Worm (Caenorhabditis elegans): Measurements from ENCODE around the gene K02E7.12.

K02E7.12 gene

DNA sequence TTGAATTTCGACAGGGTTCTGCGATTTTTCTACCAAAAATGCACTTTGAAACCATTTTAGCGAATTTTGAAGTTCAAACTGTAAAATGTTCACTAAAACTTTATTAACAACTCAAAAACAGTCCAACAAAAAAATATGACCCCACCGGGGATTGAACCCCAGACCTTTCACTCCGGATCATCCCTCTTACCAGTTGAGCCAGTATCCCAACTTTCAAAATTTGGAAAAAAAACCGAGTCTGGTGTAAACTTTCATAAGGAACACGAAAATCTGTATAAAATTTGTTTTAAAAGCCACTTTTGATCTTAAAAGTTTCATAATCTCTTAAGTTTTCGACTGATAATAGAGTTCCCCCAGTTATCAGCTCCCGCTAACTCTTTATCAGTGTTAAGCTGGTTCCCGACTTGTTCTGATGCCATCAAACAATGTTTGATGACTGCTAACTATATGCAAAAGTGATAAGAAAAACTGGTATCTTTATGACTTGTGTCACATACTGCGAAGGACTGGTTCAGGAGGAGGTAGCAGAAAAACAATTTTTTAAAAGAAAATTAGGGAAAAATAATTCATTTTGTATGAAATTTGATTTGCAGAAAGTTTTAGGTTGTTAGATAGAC is 32.6 kb downstream of the K02E7.12 start:
- TF ChIP-seq ceh-43 (GFP tag; optimal IDR thresholded peaks at IDR 0.05) (no peak), sptf-1 (tag; optimal IDR thresholded peaks at IDR 0.05) (no peak), elt-3 (tag; optimal IDR thresholded peaks at IDR 0.05) (no peak), lin-13 (tag; optimal IDR thresholded peaks at IDR 0.05) (no peak), lin-32 (GFP tag; optimal IDR thresholded peaks at IDR 0.05) (no peak), blmp-1 (tag; optimal IDR thresholded peaks at IDR 0.05) (no peak), unc-62 (GFP tag; optimal IDR thresholded peaks at IDR 0.05) (no peak), sem-2 (GFP tag; optimal IDR thresholded peaks at IDR 0.05) (no peak), ceh-83 (GFP tag; optimal IDR thresholded peaks at IDR 0.05) (no peak)

DNA sequence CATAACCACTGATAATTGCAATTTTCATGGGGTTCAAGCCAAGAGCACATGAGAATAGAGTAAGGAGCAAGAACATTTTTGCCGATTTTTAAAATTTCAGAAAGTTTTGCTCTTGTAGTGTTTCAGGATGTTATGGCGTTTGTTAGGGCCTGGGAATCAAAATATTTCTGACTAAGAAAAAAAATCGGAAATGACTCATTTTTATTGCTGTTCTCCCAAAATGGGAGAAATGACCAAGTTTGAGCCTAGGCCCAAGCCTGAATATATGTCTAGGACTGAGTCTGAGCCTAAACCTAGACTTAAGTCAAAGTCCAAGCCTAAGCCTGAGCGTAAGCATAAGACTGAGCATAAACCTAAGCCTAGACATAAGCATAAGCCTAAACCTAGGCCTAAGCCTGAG is 33.4 kb downstream of the K02E7.12 start, which contains the start of gene T13B5.9:
TSS of gene T13B5.9 (minus strand) at position 101 of the 400 bp plus-strand sequence.
- TF ChIP-seq ham-2 (GFP tag; optimal IDR thresholded peaks at IDR 0.05) (no peak), sptf-1 (tag; optimal IDR thresholded peaks at IDR 0.05) (no peak), lsy-2 (tag; optimal IDR thresholded peaks at IDR 0.05) (no peak), ceh-83 (GFP tag; optimal IDR thresholded peaks at IDR 0.05) (no peak), unc-39 (tag; optimal IDR thresholded peaks at IDR 0.05) (no peak), mls-2 (tag; optimal IDR thresholded peaks at IDR 0.05) (no peak), unc-120 (tag; optimal IDR thresholded peaks at IDR 0.05; ENCODE audit: poor library complexity, severe bottlenecking) (no peak), hlh-1 (tag; optimal IDR thresholded peaks at IDR 0.05) (no peak), nhr-12 (tag; optimal IDR thresholded peaks at IDR 0.05) (no peak), cnd-1 (tag; optimal IDR thresholded peaks at IDR 0.05) (no peak), snpc-4 (tag; optimal IDR thresholded peaks at IDR 0.05) (no peak), nhr-76 (tag; optimal IDR thresholded peaks at IDR 0.05) (no peak)

DNA sequence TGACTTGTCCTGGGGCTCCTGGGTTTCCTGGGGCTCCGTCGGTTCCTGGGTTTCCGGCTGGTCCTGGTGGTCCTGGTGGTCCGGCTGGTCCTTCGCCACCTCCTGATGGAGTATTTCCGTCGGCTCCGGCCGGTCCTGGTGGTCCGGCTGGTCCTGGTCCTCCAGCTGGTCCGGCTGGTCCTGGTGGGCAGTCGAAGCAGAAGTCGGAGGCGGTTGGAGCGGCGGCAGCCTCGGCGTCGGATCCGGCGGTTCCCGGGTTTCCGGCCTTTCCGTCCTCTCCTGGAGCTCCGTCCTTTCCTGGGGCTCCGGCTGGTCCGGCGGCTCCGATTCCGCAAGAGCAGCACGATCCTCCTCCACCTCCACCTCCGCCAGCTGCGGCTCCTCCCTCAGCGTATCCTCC is 34.3 kb downstream of the K02E7.12 start:
- TF ChIP-seq blmp-1 (tag; optimal IDR thresholded peaks at IDR 0.05) (no peak), flh-1 (GFP tag; optimal IDR thresholded peaks at IDR 0.05) (no peak), cnd-1 (tag; optimal IDR thresholded peaks at IDR 0.05) (no peak), unc-39 (tag; optimal IDR thresholded peaks at IDR 0.05) (no peak), elt-1 (tag; optimal IDR thresholded peaks at IDR 0.05; ENCODE audit: borderline replicate concordance, insufficient read depth) (no peak), ztf-11 (tag; optimal IDR thresholded peaks at IDR 0.05) (no peak), ces-1 (GFP tag; optimal IDR thresholded peaks at IDR 0.05) (no peak), sptf-1 (tag; optimal IDR thresholded peaks at IDR 0.05) (no peak), mls-2 (tag; optimal IDR thresholded peaks at IDR 0.05) (no peak), lin-32 (GFP tag; optimal IDR thresholded peaks at IDR 0.05) (no peak), sem-2 (GFP tag; optimal IDR thresholded peaks at IDR 0.05) (no peak), ceh-43 (GFP tag; optimal IDR thresholded peaks at IDR 0.05) (no peak), ceh-83 (GFP tag; optimal IDR thresholded peaks at IDR 0.05) (no peak), ham-2 (GFP tag; optimal IDR thresholded peaks at IDR 0.05) (no peak), snpc-4 (tag; optimal IDR thresholded peaks at IDR 0.05) (no peak), elt-3 (tag; optimal IDR thresholded peaks at IDR 0.05) (no peak), lsy-2 (tag; optimal IDR thresholded peaks at IDR 0.05) (no peak), drap-1 (GFP tag; optimal IDR thresholded peaks at IDR 0.05) (no peak), unc-120 (tag; optimal IDR thresholded peaks at IDR 0.05; ENCODE audit: poor library complexity, severe bottlenecking) (no peak)

DNA sequence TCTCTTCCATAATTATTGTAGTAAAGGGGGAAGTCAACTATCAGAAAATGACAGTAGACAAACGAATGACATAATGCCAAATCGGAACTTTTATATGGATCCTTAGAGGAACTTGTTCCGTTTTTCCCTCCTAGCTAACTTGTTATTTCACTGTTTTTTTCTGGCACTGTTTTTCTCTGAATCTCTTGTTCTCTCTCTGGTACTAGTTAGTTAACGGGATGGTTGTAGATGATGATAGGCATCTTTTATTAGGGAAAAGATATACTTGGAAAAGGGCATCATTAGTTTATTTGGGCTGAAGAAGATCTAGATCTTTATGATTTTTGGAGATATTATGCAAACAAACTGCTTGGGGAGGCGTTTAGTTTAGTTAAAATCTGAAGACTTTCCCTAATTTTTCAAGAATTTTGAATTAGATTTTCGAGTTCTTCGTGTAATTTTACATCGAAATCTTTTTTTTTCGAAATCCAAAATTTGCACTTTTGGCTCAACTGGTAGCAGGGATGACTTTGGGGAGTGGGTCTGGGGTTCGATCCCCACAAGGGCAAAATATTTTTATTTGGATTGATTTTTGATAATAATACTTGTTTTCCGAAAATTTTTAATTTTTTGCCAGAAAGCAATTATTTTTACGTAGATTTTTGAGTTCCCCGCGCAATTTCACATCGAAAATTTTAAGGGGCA is 36.1 kb downstream of the K02E7.12 start, which contains the start of gene col-40:
TSS of gene col-40 (minus strand) at position 51 of the 684 bp plus-strand sequence.
- TF ChIP-seq elt-3 (tag; optimal IDR thresholded peaks at IDR 0.05) (no peak), mep-1 (tag; optimal IDR thresholded peaks at IDR 0.05) (no peak), elt-1 (tag; optimal IDR thresholded peaks at IDR 0.05; ENCODE audit: borderline replicate concordance, insufficient read depth) (peak; percentile 82), lin-13 (tag; optimal IDR thresholded peaks at IDR 0.05) (no peak)

DNA sequence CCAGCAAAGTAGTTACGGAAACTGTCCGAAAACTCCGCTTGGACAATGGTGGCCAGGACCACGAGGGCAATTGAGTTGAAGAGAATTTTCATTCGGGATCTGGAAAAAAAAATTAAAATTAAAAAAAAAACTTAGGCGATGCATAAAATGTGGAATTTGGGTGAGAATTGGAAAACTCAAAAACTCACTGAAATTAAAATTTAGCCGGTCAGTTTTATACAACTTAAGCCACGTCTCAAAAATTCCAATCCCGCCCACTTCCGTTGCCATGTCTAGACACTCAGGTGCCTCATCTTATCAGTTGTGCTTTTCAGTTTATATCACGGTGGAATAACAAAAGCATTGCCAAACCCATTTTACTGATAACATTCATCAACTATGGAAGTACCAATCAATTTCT is 39.9 kb downstream of the K02E7.12 start, which contains the start of gene lips-11:
TSS of gene lips-11 (minus strand) at position 101 of the 400 bp plus-strand sequence.
- TF ChIP-seq bed-3 (GFP tag; optimal IDR thresholded peaks at IDR 0.05) (no peak), flh-1 (GFP tag; optimal IDR thresholded peaks at IDR 0.05) (no peak), nhr-2 (tag; optimal IDR thresholded peaks at IDR 0.05) (no peak), unc-62 (GFP tag; optimal IDR thresholded peaks at IDR 0.05) (no peak), tbx-8 (GFP tag; optimal IDR thresholded peaks at IDR 0.05) (no peak), unc-120 (tag; optimal IDR thresholded peaks at IDR 0.05; ENCODE audit: poor library complexity, severe bottlenecking) (no peak), mab-5 (tag; optimal IDR thresholded peaks at IDR 0.05) (no peak), nhr-76 (tag; optimal IDR thresholded peaks at IDR 0.05) (no peak), ceh-43 (GFP tag; optimal IDR thresholded peaks at IDR 0.05) (no peak), elt-3 (tag; optimal IDR thresholded peaks at IDR 0.05) (no peak)

Measured in whole organism, mixed stage, embryonic.